Fruit fly (Drosophila melanogaster) Kc167 (cell line): ENCODE results near the gene Akt.

Source experiments
- Myc ChIP-seq: fragments of >200 bp; optimal IDR thresholded peaks from 2 replicates; lab custom pipeline; 2017; ENCODE audit warnings: missing external identifiers
- insv ChIP-seq: fragments of >200 bp; optimal IDR thresholded peaks from 3 replicates; lab custom pipeline; 2018; ENCODE audit warnings: missing external identifiers

dm6 chr3R:16080942-16081589 lies 18.0 kb upstream of the Akt start, which contains the start of gene CG32855:
- TF ChIP-seq insv (lab: Kevin White, UChicago) (no peak), Myc (lab: Kevin White, UChicago) (no peak)
